Worm (Caenorhabditis elegans) whole organism, L2 larva: ENCODE data around the gene T04A8.7.

Experiments
- alr-1 ChIP-seq: fragments of 150-350 bp; optimal IDR thresholded peaks from 2 replicates; lab custom pipeline; 2014; ENCODE audit warnings: missing biosample characterization, missing genetic modification characterization
- nhr-10 ChIP-seq: sonication (generic microtip); optimal IDR thresholded peaks from 2 replicates; lab custom pipeline; 2017; ENCODE audit warnings: missing biosample characterization, missing genetic modification characterization
- nhr-6 ChIP-seq: fragments of 150-350 bp; optimal IDR thresholded peaks from 2 replicates; lab custom pipeline; 2014; ENCODE audit warnings: missing biosample characterization, missing genetic modification characterization
- snpc-4 ChIP-seq: fragments of 150-350 bp; optimal IDR thresholded peaks from 2 replicates; lab custom pipeline; 2014; ENCODE audit warnings: missing biosample characterization, missing genetic modification characterization

- TF ChIP-seq nhr-10 (tag; lab: Kevin White, UChicago) (no peak), snpc-4 (no peak), nhr-6 (tag; lab: Kevin White, UChicago) (no peak), alr-1 (tag; lab: Kevin White, UChicago) (no peak)
Measured at ce11 chrIII:4668073-4668472, 27.1 kb upstream of the T04A8.7 start.
